3 fruit fly cellular contexts compared by ENCODE assay signal in the genomic region with DNA sequence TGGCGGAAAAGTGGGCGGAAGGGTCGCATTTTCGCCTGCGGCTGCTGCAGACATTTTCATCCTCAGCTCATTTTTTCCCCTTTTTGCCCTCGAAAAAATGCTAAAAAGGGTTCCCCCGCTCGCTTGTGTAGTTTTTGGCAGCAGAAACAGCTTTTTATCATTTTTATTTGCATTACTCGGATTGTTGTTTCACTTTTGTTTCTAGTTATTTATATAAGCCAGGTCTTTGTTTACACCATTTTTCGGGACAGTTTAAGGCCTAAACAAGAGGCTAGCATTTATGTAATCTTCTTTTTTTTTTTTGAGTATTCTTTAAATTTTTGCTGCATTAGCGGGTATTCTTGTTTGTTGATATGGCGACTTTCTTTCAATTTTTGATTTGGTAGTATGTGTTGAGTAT.
TF ChIP-seq lines count a peak whose summit lies in the region.

No protein-coding gene starts in this region.

- no peak for TF ChIP-seq CTCF in whole organism, embryonic (GFP tag; optimal IDR thresholded peaks at IDR 0.05; lab: Kevin White, UChicago)

TF ChIP-seq in whole organism, embryonic, 481 proteins besides CTCF, POLR2A, EP300 and RAD21:
- peak; percentile 11 for TF ChIP-seq CG18599 (GFP tag; optimal IDR thresholded peaks at IDR 0.05; lab: Kevin White, UChicago)
- no peak for TF ChIP-seq CG34376 (GFP tag; optimal IDR thresholded peaks at IDR 0.05; lab: Kevin White, UChicago)

TF ChIP-seq in whole organism, prepupa, 60 proteins besides CTCF, POLR2A, EP300 and RAD21:
- TF ChIP-seq CG11762 (GFP tag; optimal IDR thresholded peaks at IDR 0.05; lab: Kevin White, UChicago; ENCODE audit: insufficient read depth): no peak
- TF ChIP-seq fkh (GFP tag; optimal IDR thresholded peaks at IDR 0.05; lab: Kevin White, UChicago): peak; percentile 10

TF ChIP-seq in whole organism, wandering third instar larva, 38 proteins besides CTCF, POLR2A, EP300 and RAD21:
- TF ChIP-seq sage (GFP tag; optimal IDR thresholded peaks at IDR 0.05; lab: Kevin White, UChicago) (no peak), dmrt93B (GFP tag; optimal IDR thresholded peaks at IDR 0.05; lab: Kevin White, UChicago) (peak; percentile 19), dsf (GFP tag; optimal IDR thresholded peaks at IDR 0.05; lab: Kevin White, UChicago; ENCODE audit: borderline replicate concordance) (no peak), woc (GFP tag; optimal IDR thresholded peaks at IDR 0.05; lab: Kevin White, UChicago) (no peak), Hr83 (GFP tag; optimal IDR thresholded peaks at IDR 0.05; lab: Kevin White, UChicago; ENCODE audit: poor library complexity, severe bottlenecking) (peak; percentile 86), h (GFP tag; optimal IDR thresholded peaks at IDR 0.05; lab: Kevin White, UChicago) (peak; percentile 58), fru (GFP tag; optimal IDR thresholded peaks at IDR 0.05; lab: Kevin White, UChicago) (peak; percentile 11), Dfd (GFP tag; optimal IDR thresholded peaks at IDR 0.05; lab: Kevin White, UChicago) (no peak), Dif (GFP tag; optimal IDR thresholded peaks at IDR 0.05; lab: Kevin White, UChicago; ENCODE audit: partially characterized antibody) (no peak), CG9705 (GFP tag; optimal IDR thresholded peaks at IDR 0.05; lab: Kevin White, UChicago) (no peak), Vsx2 (GFP tag; optimal IDR thresholded peaks at IDR 0.05; lab: Kevin White, UChicago; ENCODE audit: partially characterized antibody) (no peak), foxo (GFP tag; optimal IDR thresholded peaks at IDR 0.05; lab: Kevin White, UChicago) (no peak), Rel (GFP tag; optimal IDR thresholded peaks at IDR 0.05; lab: Kevin White, UChicago) (no peak), Rel (tag; optimal IDR thresholded peaks at IDR 0.05; lab: Kevin White, UChicago) (no peak), rgr (GFP tag; optimal IDR thresholded peaks at IDR 0.05; lab: Kevin White, UChicago) (peak; percentile 33), OdsH (GFP tag; optimal IDR thresholded peaks at IDR 0.05; lab: Kevin White, UChicago) (no peak)
